Worm (Caenorhabditis elegans): ENCODE data around the gene twk-28.

Gene twk-28

ce11 chrX:4273614-4274013 lies 5.5 kb downstream of the twk-28 start, which contains the start of gene C52B9.10:
Gene C52B9.10 (plus strand): TSS chrX:4273914.
- TF ChIP-seq tlf-1 (GFP tag; optimal IDR thresholded peaks at IDR 0.05) (no peak), D2030.7 (GFP tag; IDR thresholded peaks at IDR 0.05) (no peak), snpc-4 (GFP tag; optimal IDR thresholded peaks at IDR 0.05) (no peak), snpc-4 (tag; optimal IDR thresholded peaks at IDR 0.05) (no peak), F10E7.11 (tag; optimal IDR thresholded peaks at IDR 0.05) (no peak), hlh-26 (GFP tag; conservative IDR thresholded peaks at IDR 0.05) (no peak), efl-1 (GFP tag; optimal IDR thresholded peaks at IDR 0.05) (no peak), rec-8 (tag; optimal IDR thresholded peaks at IDR 0.05) (no peak), T07F8.4 (tag; optimal IDR thresholded peaks at IDR 0.05) (no peak), Y79H2A.3 (GFP tag; conservative IDR thresholded peaks at IDR 0.05) (no peak), dpl-1 (GFP tag; optimal IDR thresholded peaks at IDR 0.05) (no peak), ztf-22 (GFP tag; optimal IDR thresholded peaks at IDR 0.05) (no peak), lin-40 (tag; optimal IDR thresholded peaks at IDR 0.05) (no peak), B0336.3 (GFP tag; IDR thresholded peaks at IDR 0.05) (no peak), mel-28 (tag; optimal IDR thresholded peaks at IDR 0.05; ENCODE audit: borderline replicate concordance) (no peak), pbrm-1 (GFP tag; IDR thresholded peaks at IDR 0.05) (no peak), ceh-58 (GFP tag; IDR thresholded peaks at IDR 0.05) (no peak)

DNA sequence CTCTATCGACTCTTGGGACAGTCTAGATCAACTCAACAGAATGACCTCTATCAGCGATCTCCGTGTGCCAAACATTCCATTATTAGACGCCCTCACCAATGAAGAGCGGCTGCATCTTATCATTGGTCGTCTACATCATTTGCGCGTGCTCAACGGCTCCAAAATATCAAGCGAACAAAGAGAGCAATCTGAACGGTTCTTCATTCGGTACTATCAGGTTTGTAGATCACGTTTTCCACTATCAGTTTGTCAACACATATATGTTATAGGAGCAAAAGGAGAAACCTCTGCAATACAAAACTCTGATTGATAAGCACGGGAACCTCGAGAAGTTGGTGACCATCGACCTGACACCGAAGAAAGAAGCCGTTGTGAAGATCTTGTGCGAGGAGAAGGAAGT lies 10.7 kb downstream of the twk-28 start:
- no peak for TF ChIP-seq lsy-27 (tag; optimal IDR thresholded peaks at IDR 0.05; ENCODE audit: borderline replicate concordance, insufficient read depth)
- TF ChIP-seq egl-44 (GFP tag; IDR thresholded peaks at IDR 0.05): no peak
- no peak for TF ChIP-seq nfya-2 (GFP tag; IDR thresholded peaks at IDR 0.05)
- no peak for TF ChIP-seq rpc-1 (optimal IDR thresholded peaks at IDR 0.05)
- no peak for TF ChIP-seq rpc-1 (tag; optimal IDR thresholded peaks at IDR 0.05)
- no peak for TF ChIP-seq C17E4.6 (GFP tag; IDR thresholded peaks at IDR 0.05)
- TF ChIP-seq sea-2 (GFP tag; IDR thresholded peaks at IDR 0.05): no peak
- TF ChIP-seq cebp-2 (GFP tag; IDR thresholded peaks at IDR 0.05): no peak
- TF ChIP-seq dox-1 (GFP tag; IDR thresholded peaks at IDR 0.05): no peak
- no peak for TF ChIP-seq nfya-1 (tag; optimal IDR thresholded peaks at IDR 0.05; ENCODE audit: borderline replicate concordance, insufficient read depth)
- no peak for TF ChIP-seq sdz-38 (tag; optimal IDR thresholded peaks at IDR 0.05)
- TF ChIP-seq die-1 (tag; optimal IDR thresholded peaks at IDR 0.05): no peak
- TF ChIP-seq unc-130 (GFP tag; optimal IDR thresholded peaks at IDR 0.05): no peak

DNA sequence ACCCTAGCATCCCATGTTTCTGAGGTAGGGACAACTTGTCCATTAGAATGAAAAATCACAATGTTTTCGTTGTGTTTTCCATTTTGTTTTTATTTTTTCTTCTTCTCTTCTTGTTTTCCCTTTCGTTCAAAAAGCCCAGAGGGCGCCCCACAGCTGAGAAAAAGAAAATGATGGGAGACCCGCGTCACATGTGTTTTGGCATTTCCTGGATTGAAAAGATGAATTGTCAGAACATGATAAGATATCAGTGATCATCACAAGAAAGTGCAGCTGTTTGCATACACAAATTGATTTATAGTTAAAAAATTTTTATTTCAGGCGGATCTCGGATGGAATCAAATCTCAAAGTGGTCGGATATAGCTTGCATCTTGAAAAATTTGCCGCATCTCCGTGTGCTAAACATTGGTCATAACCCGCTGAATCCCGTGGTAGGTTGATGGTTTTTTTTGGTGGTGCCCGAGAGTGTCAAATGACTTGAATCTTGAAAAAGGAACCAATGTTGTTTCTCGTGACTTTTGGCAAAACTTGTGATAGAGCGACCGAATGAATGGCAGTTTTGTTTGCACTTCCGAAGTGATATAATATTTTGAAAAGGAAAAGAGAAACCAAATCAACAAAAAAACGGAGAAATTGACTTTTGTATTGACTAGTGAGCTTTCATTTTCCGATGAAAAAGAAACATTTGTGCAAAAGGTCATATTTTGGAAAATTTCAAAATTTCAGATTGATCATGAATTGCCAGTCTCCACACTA lies 12.8 kb downstream of the twk-28 start:
- TF ChIP-seq pha-4 (tag; optimal IDR thresholded peaks at IDR 0.05): peak; percentile 17
- TF ChIP-seq ztf-3 (GFP tag; optimal IDR thresholded peaks at IDR 0.05): no peak
- TF ChIP-seq let-526 (GFP tag; IDR thresholded peaks at IDR 0.05): 0 out of 2 replicates have a peak, but pooled peaks have one; percentile 29
- TF ChIP-seq hmg-20 (GFP tag; IDR thresholded peaks at IDR 0.05): no peak
- 0 out of 2 replicates have a peak, but pooled peaks have one; percentile 4 for TF ChIP-seq dox-1 (GFP tag; IDR thresholded peaks at IDR 0.05)
- no peak for TF ChIP-seq cebp-2 (GFP tag; IDR thresholded peaks at IDR 0.05)
- no peak for TF ChIP-seq cebp-1 (GFP tag; IDR thresholded peaks at IDR 0.05)
- peak; percentile 47 for TF ChIP-seq cebp-1 (tag; optimal IDR thresholded peaks at IDR 0.05)
- TF ChIP-seq attf-5 (GFP tag; optimal IDR thresholded peaks at IDR 0.05): peak; percentile 21
- TF ChIP-seq K11D2.4 (GFP tag; IDR thresholded peaks at IDR 0.05): 0 out of 2 replicates have a peak, but pooled peaks have one; percentile 36
- TF ChIP-seq madf-10 (tag; optimal IDR thresholded peaks at IDR 0.05): no peak
